Worm (Caenorhabditis elegans) whole organism, late embryonic: ENCODE results near the gene msp-78.
A peak's percentile ranks its signal among the peaks of the same experiment; 100 is the strongest.
"Not testable (repeated sequence)": the region's sequence is repeated elsewhere in the genome, so short reads cannot be mapped to it uniquely, and the experiment has no call there.

Experiments
- C08G9.2 ChIP-seq: sonication (generic microtip); optimal IDR thresholded peaks from 2 replicates; lab custom pipeline; 2016; ENCODE audit warnings: mild to moderate bottlenecking, missing genetic modification characterization, moderate library complexity, missing compliant biosample characterization
- C38D4.7 ChIP-seq: fragments of 200-800 bp; sonication (Bioruptor generic); optimal IDR thresholded peaks from 2 replicates; lab custom pipeline; 2018; ENCODE audit warnings: mild to moderate bottlenecking, missing genetic modification characterization, moderate library complexity, missing compliant biosample characterization
- F13H6.1 ChIP-seq: sonication (generic microtip); optimal IDR thresholded peaks from 2 replicates; lab custom pipeline; 2016; ENCODE audit warnings: missing genetic modification characterization, missing compliant biosample characterization
- K09A11.1 ChIP-seq: sonication (generic microtip); optimal IDR thresholded peaks from 2 replicates; lab custom pipeline; 2017; ENCODE audit warnings: antibody characterized with exemption, mild to moderate bottlenecking, missing genetic modification characterization, missing compliant biosample characterization; ENCODE audit not compliant: insufficient read depth
- T23F11.4 ChIP-seq: fragments of 200-800 bp; sonication (Bioruptor generic); optimal IDR thresholded peaks from 2 replicates; lab custom pipeline; 2018; ENCODE audit warnings: mild to moderate bottlenecking, missing genetic modification characterization, missing compliant biosample characterization
- Y22D7AL.16 ChIP-seq: sonication (generic microtip); optimal IDR thresholded peaks from 2 replicates; lab custom pipeline; 2016; ENCODE audit warnings: missing genetic modification characterization, missing compliant biosample characterization
- ceh-19 ChIP-seq: fragments of 200-800 bp; sonication (Bioruptor generic); optimal IDR thresholded peaks from 2 replicates; lab custom pipeline; 2018; ENCODE audit warnings: mild to moderate bottlenecking, missing genetic modification characterization, missing compliant biosample characterization
- ceh-22 ChIP-seq: sonication (generic microtip); optimal IDR thresholded peaks from 2 replicates; lab custom pipeline; 2017; ENCODE audit warnings: missing biosample characterization, missing genetic modification characterization
- ceh-24 ChIP-seq: sonication (generic microtip); optimal IDR thresholded peaks from 2 replicates; lab custom pipeline; 2016; ENCODE audit warnings: mild to moderate bottlenecking, missing genetic modification characterization, missing compliant biosample characterization
- ceh-30 ChIP-seq: fragments of 150-350 bp; optimal IDR thresholded peaks from 2 replicates; lab custom pipeline; 2014; ENCODE audit warnings: missing biosample characterization, missing genetic modification characterization
- ceh-9 ChIP-seq: sonication (generic microtip); optimal IDR thresholded peaks from 2 replicates; lab custom pipeline; 2016; ENCODE audit warnings: mild to moderate bottlenecking, missing genetic modification characterization, inconsistent platforms, missing compliant biosample characterization
- dmd-4 ChIP-seq: sonication (generic microtip); optimal IDR thresholded peaks from 2 replicates; lab custom pipeline; 2016; ENCODE audit warnings: borderline replicate concordance, missing genetic modification characterization, missing compliant biosample characterization
- dve-1 ChIP-seq: sonication (generic microtip); optimal IDR thresholded peaks from 2 replicates; lab custom pipeline; 2017; ENCODE audit warnings: antibody characterized with exemption, mild to moderate bottlenecking, missing genetic modification characterization, missing compliant biosample characterization
- elt-2 ChIP-seq: sonication (generic microtip); optimal IDR thresholded peaks from 2 replicates; lab custom pipeline; 2016; ENCODE audit warnings: missing genetic modification reagents, missing genetic modification characterization, missing compliant biosample characterization
- elt-4 ChIP-seq: sonication (generic microtip); optimal IDR thresholded peaks from 2 replicates; lab custom pipeline; 2016; ENCODE audit warnings: missing genetic modification characterization, missing compliant biosample characterization
- ets-4 ChIP-seq: sonication (generic microtip); optimal IDR thresholded peaks from 2 replicates; lab custom pipeline; 2016; ENCODE audit warnings: missing genetic modification characterization, missing compliant biosample characterization
- eyg-1 ChIP-seq: sonication (generic microtip); optimal IDR thresholded peaks from 2 replicates; lab custom pipeline; 2016; ENCODE audit warnings: missing genotype, missing genetic modification characterization, missing compliant biosample characterization
- hlh-15 ChIP-seq: sonication (generic microtip); optimal IDR thresholded peaks from 2 replicates; lab custom pipeline; 2016; ENCODE audit warnings: missing genetic modification characterization, missing compliant biosample characterization
- hlh-6 ChIP-seq: sonication (generic microtip); optimal IDR thresholded peaks from 2 replicates; lab custom pipeline; 2016; ENCODE audit warnings: missing genotype, missing genetic modification characterization, missing compliant biosample characterization
- lim-6 ChIP-seq: sonication (generic microtip); optimal IDR thresholded peaks from 2 replicates; lab custom pipeline; 2016; ENCODE audit warnings: missing genetic modification characterization, missing compliant biosample characterization
- madf-2 ChIP-seq: sonication (generic microtip); optimal IDR thresholded peaks from 2 replicates; lab custom pipeline; 2017; ENCODE audit warnings: missing genetic modification characterization, missing compliant biosample characterization
- nfya-1 ChIP-seq: sonication (generic microtip); optimal IDR thresholded peaks from 2 replicates; lab custom pipeline; 2017; ENCODE audit warnings: missing genetic modification characterization, mild to moderate bottlenecking, missing compliant biosample characterization, antibody characterized with exemption, moderate library complexity
- nhr-11 ChIP-seq: fragments of 150-350 bp; optimal IDR thresholded peaks from 2 replicates; lab custom pipeline; 2014; ENCODE audit warnings: missing biosample characterization, missing genetic modification characterization
- npax-4 ChIP-seq: sonication (generic microtip); optimal IDR thresholded peaks from 2 replicates; lab custom pipeline; 2016; ENCODE audit warnings: missing genetic modification characterization, missing compliant biosample characterization
- pag-3 ChIP-seq: sonication (generic microtip); optimal IDR thresholded peaks from 2 replicates; lab custom pipeline; 2016; ENCODE audit warnings: missing compliant biosample characterization, missing genetic modification characterization, borderline replicate concordance
- pha-2 ChIP-seq: sonication (generic microtip); optimal IDR thresholded peaks from 2 replicates; lab custom pipeline; 2017; ENCODE audit warnings: mild to moderate bottlenecking, missing genetic modification characterization, missing compliant biosample characterization
- pqm-1 ChIP-seq: sonication (generic microtip); optimal IDR thresholded peaks from 2 replicates; lab custom pipeline; 2016; ENCODE audit warnings: missing genetic modification characterization, missing compliant biosample characterization
- sdc-2 ChIP-seq: sonication (generic microtip); optimal IDR thresholded peaks from 2 replicates; lab custom pipeline; 2016; ENCODE audit warnings: missing genotype, missing genetic modification characterization, missing compliant biosample characterization
- tbx-7 ChIP-seq: sonication (generic microtip); optimal IDR thresholded peaks from 2 replicates; lab custom pipeline; 2016; ENCODE audit warnings: missing genotype, missing genetic modification characterization, missing compliant biosample characterization
- unc-55 ChIP-seq: sonication (generic microtip); optimal IDR thresholded peaks from 2 replicates; lab custom pipeline; 2017; ENCODE audit warnings: missing biosample characterization, missing genetic modification reagents, missing genetic modification characterization
- ztf-16 ChIP-seq: sonication (generic microtip); optimal IDR thresholded peaks from 2 replicates; lab custom pipeline; 2017; ENCODE audit warnings: missing genetic modification characterization, missing compliant biosample characterization

Gene msp-78

DNA sequence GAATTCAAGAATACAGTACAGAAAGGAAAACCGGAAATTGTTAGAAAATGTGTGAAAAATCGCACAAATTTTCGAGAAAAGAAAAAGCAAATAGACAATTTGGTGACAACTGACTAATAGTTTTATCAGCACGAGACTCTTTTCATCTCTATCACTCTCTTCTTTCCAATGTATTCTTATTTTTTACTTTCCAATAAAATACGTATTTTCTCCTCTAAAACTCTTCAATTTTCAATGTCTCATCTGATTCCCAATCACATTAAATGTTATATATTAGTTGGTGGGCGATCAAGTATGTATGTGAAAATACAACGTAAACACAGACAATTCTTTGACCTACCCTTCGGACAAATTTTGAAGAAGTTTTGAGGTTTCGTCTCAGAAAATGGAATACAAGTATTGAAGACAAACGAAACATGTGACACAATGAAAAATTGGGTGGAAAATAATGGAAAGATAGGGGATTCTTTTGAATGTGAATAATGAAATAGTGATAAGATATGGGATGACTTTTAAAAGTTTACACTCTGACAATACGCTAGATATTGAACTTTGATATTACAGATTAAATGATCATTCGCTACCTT lies 32.5 kb upstream of the msp-78 start, which contains the start of gene cka-1:
cka-1 (minus strand) TSS at position 418 of the 587 bp plus-strand sequence.
- TF ChIP-seq pag-3 (tag; lab: Kevin White, UChicago) (no peak), K09A11.1 (tag; lab: Kevin White, UChicago) (no peak), ceh-19 (GFP tag; lab: Kevin White, UChicago) (no peak), elt-2 (tag; lab: Kevin White, UChicago) (peak; percentile 31), T23F11.4 (GFP tag; lab: Kevin White, UChicago) (no peak)
- TF ChIP-seq, all 69 proteins: peak for 1

DNA sequence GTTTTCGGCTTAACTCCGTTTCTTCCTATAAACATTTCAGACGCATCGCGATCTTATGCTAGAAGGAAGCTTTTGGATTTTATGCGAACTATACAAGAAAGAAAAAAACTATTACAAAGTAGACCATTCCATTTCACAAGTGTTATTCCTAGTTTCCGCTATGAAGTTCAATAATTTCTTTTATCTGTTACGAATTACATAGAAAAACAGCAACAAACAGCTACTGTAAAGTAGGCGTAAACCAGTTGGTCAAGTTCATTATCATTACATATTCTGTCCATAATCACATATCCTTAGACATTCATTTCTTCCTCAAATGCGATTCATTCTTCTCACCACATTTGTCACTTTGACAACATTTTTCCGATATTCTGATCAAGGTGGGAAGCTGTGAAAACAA lies 31.7 kb upstream of the msp-78 start, which contains the start of gene C28D4.10:
C28D4.10 (plus strand) TSS at position 301 of the 400 bp plus-strand sequence.
- TF ChIP-seq K09A11.1 (tag; lab: Kevin White, UChicago) (no peak), dve-1 (no peak), pha-2 (tag; lab: Kevin White, UChicago) (no peak), C08G9.2 (tag; lab: Kevin White, UChicago) (no peak), ets-4 (tag; lab: Kevin White, UChicago) (no peak), nfya-1 (tag; lab: Kevin White, UChicago) (no peak), hlh-6 (tag; lab: Kevin White, UChicago) (no peak), eyg-1 (tag; lab: Kevin White, UChicago) (no peak), sdc-2 (no peak), ceh-24 (tag; lab: Kevin White, UChicago) (no peak), unc-55 (no peak), pqm-1 (tag; lab: Kevin White, UChicago) (no peak), madf-2 (tag; lab: Kevin White, UChicago) (no peak)

DNA sequence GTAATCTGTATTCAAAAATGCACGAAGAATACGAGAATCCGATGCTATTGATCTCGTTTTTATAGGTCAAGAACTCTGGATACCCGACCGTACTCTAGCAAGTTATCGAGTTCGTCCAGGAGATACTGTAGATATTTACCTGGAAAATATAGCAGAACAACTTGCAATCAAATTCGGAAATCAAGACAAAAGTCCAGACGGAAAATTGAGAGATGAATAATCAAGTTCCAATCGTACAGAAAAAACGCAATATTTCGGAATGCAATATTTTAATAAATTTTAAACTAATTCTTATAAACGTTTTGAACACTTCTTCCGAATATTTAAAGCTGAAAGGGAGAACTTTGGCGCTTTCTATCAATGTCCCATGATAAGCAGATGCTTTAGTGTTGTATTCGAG lies 30.8 kb upstream of the msp-78 start:
- TF ChIP-seq ceh-22 (tag; lab: Kevin White, UChicago) (no peak), elt-4 (no peak), ztf-16 (tag; lab: Kevin White, UChicago) (no peak), tbx-7 (no peak), F13H6.1 (no peak), Y22D7AL.16 (no peak), npax-4 (tag; lab: Kevin White, UChicago) (no peak), ceh-30 (tag; lab: Kevin White, UChicago) (no peak), nhr-11 (tag; lab: Kevin White, UChicago) (no peak), dmd-4 (tag; lab: Kevin White, UChicago) (no peak), ceh-9 (tag; lab: Kevin White, UChicago) (no peak), pag-3 (tag; lab: Kevin White, UChicago) (no peak), hlh-6 (tag; lab: Kevin White, UChicago) (no peak), lim-6 (tag; lab: Kevin White, UChicago) (no peak)
- TF ChIP-seq, all 69 proteins: peak for 0

DNA sequence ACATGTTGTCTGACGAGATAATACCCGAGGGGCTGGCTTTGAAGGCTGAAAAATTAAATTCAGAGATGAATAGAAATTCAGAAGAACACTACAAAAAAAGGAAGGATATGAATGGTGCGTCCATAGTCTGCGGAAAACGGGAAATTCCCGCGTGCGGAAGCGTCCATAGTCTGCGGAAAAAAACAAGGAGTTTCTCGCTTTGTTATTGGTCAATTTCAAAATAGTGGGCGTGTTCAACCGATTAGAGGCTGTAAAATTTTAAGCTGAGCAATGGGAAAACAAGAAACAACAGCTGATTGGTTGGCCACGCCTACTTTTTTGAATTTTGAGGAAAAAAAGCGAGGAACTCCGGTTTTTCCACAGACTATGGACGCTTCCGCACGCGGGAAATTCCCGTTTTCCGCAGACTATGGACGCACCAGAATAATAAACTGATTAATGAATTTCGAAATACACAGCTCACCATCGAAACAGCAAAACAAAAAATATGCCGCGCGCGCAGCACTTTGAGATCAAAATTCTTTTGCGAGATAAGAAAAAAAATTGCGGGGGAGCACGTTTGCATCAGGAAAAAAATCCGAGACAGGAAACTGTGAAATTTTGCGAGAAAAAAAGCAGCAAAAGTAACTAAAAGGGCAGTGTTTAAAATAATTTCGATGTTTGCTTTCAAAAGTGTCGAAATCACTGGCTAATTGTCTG lies 28.8 kb upstream of the msp-78 start, which contains the start of gene gln-6:
gln-6 (minus strand) TSS at position 51 of the 699 bp plus-strand sequence.
- TF ChIP-seq tbx-7; C38D4.7; hlh-6 (tag; lab: Kevin White, UChicago): not testable (repeated sequence)

DNA sequence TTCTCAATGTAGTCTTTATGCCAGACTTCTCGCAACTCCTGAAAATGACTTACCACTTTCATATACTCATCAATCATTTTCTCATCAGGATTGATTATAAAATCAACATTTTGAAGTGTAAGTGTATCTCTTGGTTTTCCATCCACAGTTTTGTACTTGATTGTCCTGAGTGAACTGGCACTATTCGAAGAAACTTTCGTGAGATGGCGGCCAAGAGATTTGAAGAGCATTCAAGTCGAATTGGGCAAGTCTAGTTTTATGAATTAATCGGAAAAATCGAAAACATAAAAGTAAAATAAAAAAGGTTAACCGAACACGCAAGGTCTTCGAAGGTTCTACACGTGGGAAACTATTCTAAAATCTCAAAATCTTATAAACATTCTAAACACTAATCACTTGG lies 27.0 kb upstream of the msp-78 start, which contains the start of gene C28D4.7:
C28D4.7 (minus strand) TSS at position 265 of the 400 bp plus-strand sequence.
- TF ChIP-seq T23F11.4 (GFP tag; lab: Kevin White, UChicago) (no peak), hlh-15 (tag; lab: Kevin White, UChicago) (no peak), K09A11.1 (tag; lab: Kevin White, UChicago) (no peak)
